Fruit fly (Drosophila melanogaster): ENCODE data around the gene Cdk1.

- TF ChIP-seq ttk (optimal IDR thresholded peaks at IDR 0.05) (no peak), insv (optimal IDR thresholded peaks at IDR 0.05) (no peak), h (optimal IDR thresholded peaks at IDR 0.05) (no peak), psq (optimal IDR thresholded peaks at IDR 0.05) (no peak)
These were observed 44.9 kb upstream of the Cdk1 start, which contains the start of the genes Bug22 and TfIIB for dm6 chr2L:10430802-10431476.

All from Kc167 (cell line).